Worm (Caenorhabditis elegans) whole organism, L4/young adult: ENCODE measurements around the gene B0462.4.

Experiments
- W03F9.2 ChIP-seq: fragments of 150-350 bp; optimal IDR thresholded peaks from 2 replicates; lab custom pipeline; 2014; ENCODE audit warnings: missing biosample characterization, missing genetic modification characterization
- dao-5 ChIP-seq: sonication (generic microtip); optimal IDR thresholded peaks from 2 replicates; lab custom pipeline; 2016; ENCODE audit warnings: missing genotype, missing genetic modification characterization, moderate library complexity, missing compliant biosample characterization
- him-1 ChIP-seq: sonication (generic microtip); optimal IDR thresholded peaks from 2 replicates; lab custom pipeline; 2016; ENCODE audit warnings: missing genotype, missing genetic modification reagents, missing genetic modification characterization, missing compliant biosample characterization

Gene B0462.4

DNA sequence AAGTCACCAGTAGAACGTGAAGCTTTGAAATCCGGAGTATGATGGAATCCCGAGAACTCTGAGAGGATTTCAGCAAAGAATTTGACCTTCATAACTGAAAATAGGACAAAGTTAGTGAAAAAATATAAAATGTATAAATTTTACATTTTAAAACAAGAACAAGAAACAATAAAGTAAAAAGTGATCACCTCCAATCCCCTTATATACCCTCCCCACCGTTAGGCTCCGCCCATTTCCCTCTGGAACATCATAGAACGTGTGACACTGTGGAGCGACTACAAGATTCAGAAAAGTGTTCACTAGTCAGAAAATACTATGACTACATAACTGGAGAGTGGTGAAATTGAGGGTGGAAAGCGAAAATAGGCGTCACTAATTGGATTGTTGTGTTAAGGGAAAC, at the start of gene B0462.4:
Gene B0462.4 (minus strand): TSS at position 101 of the 400 bp plus-strand sequence.
- TF ChIP-seq dao-5, result no peak
- TF ChIP-seq W03F9.2 (tag; lab: Kevin White, UChicago), result no peak
- no peak for TF ChIP-seq him-1 (tag; lab: Kevin White, UChicago)

DNA sequence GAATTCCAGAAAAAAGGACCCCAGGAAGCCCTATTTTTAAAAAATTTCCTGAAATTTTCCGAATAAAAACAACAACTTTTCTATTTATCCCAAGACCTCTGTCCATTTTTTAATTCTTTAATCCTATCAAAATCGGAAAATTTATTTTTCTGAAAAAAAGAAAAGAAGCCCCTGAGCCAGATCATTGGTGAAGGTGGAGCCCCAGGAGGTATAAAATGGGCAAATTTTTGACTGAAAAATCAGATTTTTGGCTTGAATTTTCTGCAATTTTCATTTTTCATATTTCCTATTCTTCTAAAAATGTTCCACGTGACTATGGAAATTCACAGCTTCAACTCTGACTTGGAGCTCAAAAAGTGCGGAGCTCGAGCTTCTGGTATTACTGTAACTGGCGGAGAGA, 47.8 kb upstream of the B0462.4 start, which contains the start of gene Y51A2B.8:
Gene Y51A2B.8 (plus strand): TSS at position 301 of the 400 bp plus-strand sequence.
- TF ChIP-seq W03F9.2 (tag; lab: Kevin White, UChicago), result no peak
- no peak for TF ChIP-seq dao-5
- no peak for TF ChIP-seq him-1 (tag; lab: Kevin White, UChicago)

DNA sequence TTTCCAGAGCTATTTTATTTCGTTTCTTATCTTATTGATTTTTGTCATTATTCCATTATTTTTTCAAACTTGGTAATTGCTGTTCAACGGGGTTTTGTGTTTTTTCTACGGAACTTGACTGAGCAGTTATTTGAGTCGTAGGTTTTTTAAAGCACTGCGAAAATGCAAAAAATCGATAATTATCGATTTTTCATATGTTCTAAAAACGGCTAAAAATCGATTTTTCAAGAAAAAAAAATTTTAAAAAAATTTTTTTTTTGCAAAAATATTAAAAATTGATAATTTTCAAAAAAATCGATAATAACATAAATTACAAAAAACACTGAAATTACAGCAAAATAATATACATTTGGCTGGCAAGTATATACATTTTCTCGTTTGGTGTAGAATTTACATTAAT, 44.6 kb upstream of the B0462.4 start:
- TF ChIP-seq W03F9.2 (tag; lab: Kevin White, UChicago), result no peak
- no peak for TF ChIP-seq dao-5
- no peak for TF ChIP-seq him-1 (tag; lab: Kevin White, UChicago)

DNA sequence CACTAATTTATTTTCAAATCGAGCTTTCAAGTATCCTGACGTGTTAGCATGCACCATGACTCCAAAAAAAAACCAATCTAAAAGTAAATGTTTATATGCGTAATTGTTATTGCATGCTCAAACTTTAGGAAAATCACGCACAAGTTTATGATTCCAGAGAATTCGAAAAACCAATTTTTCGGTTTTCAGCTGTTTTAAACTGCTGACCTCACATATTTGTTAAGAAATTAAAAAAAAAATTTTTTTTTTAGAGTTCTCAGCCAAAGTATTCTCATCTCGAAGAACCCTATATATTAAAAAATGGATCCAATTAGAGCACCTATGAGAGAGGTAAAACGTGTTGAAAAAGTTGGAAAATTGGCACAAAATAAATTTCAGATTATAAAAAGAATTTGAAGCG, 43.2 kb upstream of the B0462.4 start, which contains the start of gene Y51A2B.2:
Gene Y51A2B.2 (plus strand): TSS at position 301 of the 400 bp plus-strand sequence.
- TF ChIP-seq him-1 (tag; lab: Kevin White, UChicago) (no peak), W03F9.2 (tag; lab: Kevin White, UChicago) (no peak), dao-5 (no peak)

DNA sequence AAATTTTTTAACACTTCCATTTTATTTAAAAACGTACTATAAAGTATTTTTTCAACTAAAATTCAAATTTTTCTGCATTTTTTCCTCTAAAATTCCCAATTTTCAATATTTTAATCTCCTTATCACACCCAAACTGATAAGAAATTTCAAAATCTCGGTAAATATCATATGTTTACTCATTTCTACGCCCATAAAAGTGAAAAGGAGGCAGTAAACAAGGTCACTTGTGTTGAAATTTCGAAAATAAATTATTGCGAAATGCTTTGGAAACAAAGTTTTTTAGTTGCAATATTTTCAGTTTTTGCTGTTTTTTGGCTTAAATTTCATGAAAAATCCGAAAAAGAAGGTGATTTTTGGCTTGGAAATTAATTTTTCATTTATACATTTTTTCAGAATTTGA, 40.6 kb upstream of the B0462.4 start, which contains the start of gene C08E8.4:
Gene C08E8.4 (plus strand): TSS at position 268 of the 400 bp plus-strand sequence.
- no peak for TF ChIP-seq W03F9.2 (tag; lab: Kevin White, UChicago)
- no peak for TF ChIP-seq dao-5
- no peak for TF ChIP-seq him-1 (tag; lab: Kevin White, UChicago)

DNA sequence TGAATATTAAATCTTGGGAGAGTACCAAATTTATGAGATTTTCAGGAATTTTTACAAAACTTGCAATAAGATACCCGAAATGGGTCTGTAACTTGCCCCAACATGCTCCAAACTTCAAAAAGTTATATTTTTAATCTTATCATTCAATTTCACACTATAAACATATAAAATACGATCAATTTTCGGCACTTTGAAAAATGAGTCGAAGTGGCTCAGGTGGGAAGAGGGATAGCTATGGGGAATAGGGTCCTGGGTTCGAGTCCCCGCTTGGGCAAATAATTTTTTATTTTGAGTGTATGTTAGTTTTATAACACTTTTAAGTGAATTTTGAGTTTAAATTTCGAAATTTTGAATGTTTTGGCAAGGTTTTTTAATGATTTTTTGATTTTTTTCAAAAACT, 40.0 kb upstream of the B0462.4 start:
- TF ChIP-seq dao-5 (no peak), him-1 (tag; lab: Kevin White, UChicago) (no peak)

DNA sequence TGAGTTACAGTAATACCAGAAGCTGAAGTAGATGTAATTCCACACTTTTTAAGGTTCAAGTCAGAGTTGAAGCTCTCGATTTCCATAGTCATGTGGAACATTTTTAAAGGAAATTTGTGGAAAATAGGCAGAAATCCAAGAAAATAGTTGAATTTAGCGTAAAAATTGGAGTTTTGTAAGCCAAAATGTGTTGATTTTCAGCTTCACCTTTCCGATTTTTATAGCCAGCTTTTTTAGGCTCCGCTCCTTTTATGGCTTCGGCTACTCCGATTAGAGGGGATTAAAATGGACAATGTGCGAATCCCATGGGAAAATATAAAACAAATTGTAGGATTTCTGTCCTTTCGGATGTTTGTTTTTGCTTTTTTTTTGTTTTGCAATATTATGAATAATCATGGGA, 37.3 kb upstream of the B0462.4 start, which contains the start of gene C08E8.6:
Gene C08E8.6 (minus strand): TSS at position 101 of the 400 bp plus-strand sequence.
- no peak for TF ChIP-seq W03F9.2 (tag; lab: Kevin White, UChicago)
- no peak for TF ChIP-seq dao-5
- no peak for TF ChIP-seq him-1 (tag; lab: Kevin White, UChicago)

DNA sequence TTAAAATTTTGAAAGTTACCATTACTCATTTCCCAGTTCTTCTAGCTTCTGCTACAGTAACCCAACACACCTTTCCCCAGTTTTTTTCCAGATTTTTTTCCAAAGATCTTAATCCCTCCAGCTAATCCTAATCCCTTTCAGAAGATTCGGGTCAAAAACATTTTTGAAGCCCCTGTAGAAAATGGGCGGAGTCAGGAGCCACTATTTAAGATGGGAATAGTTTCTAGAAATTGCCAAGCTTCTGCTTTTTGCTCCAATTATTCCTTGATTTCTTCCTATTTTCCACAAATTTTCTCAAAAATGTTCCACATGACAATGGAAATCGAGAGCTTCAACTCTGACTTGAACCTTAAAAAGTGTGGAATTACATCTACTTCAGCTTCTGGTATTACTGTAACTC, 33.6 kb upstream of the B0462.4 start, which contains the start of gene C08E8.9:
Gene C08E8.9 (plus strand): TSS at position 301 of the 400 bp plus-strand sequence.
- no peak for TF ChIP-seq W03F9.2 (tag; lab: Kevin White, UChicago)
- no peak for TF ChIP-seq him-1 (tag; lab: Kevin White, UChicago)

DNA sequence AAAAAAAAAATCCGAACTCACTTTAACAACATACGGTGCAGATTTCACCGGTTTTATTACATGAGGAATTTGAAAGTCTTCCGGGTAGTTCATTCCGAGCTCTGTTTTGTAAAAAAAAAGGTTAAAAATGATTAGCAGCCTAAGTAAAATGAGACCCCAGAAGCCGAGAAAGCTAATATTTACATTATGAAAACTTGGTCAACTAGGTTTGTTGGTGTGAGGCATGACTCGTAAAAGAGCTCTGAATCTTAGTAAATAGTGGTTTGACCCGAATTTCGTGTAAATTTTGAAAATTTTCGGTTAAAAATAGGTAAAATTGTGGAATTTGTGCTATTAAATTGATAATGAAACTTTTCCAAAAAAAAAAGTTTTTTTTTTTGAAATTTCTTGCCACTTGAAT, 31.4 kb upstream of the B0462.4 start, which contains the start of gene C08E8.1:
Gene C08E8.1 (minus strand): TSS at position 101 of the 400 bp plus-strand sequence.
- no peak for TF ChIP-seq W03F9.2 (tag; lab: Kevin White, UChicago)
- no peak for TF ChIP-seq dao-5
- TF ChIP-seq him-1 (tag; lab: Kevin White, UChicago), result no peak

DNA sequence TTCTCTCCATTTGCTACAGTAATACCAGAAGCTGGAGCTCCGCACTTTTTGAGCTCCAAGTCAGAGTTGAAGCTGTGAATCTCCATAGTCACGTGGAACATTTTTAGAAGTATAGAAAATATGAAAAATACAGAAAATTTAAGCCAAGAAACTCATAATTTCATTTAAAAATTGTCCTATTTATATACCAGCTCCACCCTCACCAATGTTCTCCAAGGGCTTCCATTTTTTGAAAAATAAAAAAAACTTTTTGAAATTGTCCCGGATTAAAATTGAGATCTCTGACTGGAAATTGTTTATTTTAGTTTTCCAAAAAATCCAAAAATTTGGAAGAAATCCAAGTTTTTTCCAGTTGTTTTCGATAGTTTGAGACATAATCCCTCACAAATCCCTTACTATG, 28.9 kb upstream of the B0462.4 start, which contains the start of gene C08E8.5:
Gene C08E8.5 (minus strand): TSS at position 101 of the 400 bp plus-strand sequence.
- TF ChIP-seq W03F9.2 (tag; lab: Kevin White, UChicago) (no peak), dao-5 (no peak), him-1 (tag; lab: Kevin White, UChicago) (no peak)

DNA sequence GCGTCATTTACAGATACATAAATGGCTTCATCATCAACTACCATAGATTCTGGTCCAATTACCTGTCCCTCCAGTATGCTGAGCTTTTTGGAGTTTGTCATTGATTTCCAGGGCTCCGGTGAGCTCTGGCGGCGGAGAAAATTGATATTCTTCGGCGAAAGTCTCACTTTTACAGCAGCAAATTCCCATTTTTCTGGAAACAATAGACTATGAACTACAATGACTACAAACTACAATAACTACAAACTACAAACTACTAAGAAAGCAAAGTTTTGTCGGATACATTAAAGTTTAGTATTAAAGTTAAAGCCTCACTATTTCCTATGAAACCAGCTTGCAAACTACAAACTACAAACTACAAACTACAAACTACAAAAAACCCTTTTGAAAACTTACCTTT, 24.8 kb upstream of the B0462.4 start, which contains the start of gene C08E8.2:
Gene C08E8.2 (minus strand): TSS at position 101 of the 400 bp plus-strand sequence.
- TF ChIP-seq him-1 (tag; lab: Kevin White, UChicago) (no peak), dao-5 (no peak), W03F9.2 (tag; lab: Kevin White, UChicago) (no peak)

DNA sequence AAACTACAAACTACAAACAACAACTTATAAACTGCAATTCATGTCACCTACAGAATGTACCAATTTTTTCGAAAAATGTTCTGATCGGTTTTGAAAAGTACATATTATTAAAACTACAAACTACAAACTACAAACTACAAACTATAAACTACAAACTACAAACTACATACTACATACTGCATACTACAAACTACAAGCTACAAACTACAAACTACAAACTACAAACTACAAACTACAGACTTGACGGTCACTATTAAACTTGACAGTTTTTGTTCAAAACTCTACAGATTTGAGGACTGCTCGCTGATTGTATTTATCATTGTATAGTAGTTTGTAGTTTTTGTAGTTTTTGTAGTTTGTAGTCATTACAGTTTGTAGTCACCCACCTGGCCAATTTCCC, 23.3 kb upstream of the B0462.4 start:
- no peak for TF ChIP-seq dao-5
- no peak for TF ChIP-seq him-1 (tag; lab: Kevin White, UChicago)
- no peak for TF ChIP-seq W03F9.2 (tag; lab: Kevin White, UChicago)

DNA sequence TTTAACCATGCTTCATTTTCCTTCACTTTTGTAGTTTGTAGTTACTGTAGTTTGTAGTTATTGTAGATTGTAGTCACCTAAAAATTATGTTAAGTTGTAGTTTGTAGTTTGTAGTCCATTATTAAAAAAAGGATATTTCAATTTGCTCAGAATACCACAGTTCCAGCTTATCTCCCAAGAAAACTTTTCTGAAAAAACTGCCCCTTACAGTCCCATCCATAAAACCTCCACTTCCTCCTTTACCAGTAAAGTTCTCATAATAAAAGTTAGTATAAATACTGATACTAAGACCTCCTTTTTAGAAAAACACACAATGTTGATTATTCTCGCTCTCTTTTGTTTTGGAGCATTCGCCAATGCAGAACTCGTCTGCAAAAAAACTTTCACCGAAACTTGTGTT, 19.7 kb upstream of the B0462.4 start, which contains the start of gene C08E8.11:
Gene C08E8.11 (plus strand): TSS at position 301 of the 400 bp plus-strand sequence.
- TF ChIP-seq dao-5 (no peak), W03F9.2 (tag; lab: Kevin White, UChicago) (no peak)

DNA sequence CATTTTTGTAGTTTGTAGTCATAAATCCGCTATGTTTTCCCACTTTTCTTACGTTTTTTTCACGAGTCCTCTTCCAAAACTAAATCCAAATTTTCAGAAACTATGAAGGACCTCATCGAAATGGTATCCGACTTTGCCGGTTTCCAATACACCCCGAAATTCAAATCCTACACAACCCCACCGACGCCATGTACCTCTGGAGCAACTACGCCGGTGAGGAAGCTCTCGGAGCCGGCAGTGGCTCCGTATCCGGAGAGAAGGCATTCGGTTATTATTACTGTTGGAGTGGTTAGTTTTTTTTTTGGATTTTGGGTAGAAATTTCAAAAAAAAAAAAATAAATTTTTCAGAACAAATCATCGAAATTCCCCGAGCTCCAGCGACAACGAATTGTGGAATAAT, 19.1 kb upstream of the B0462.4 start, which contains the start of gene C08E8.3:
Gene C08E8.3 (plus strand): TSS at position 84 of the 400 bp plus-strand sequence.
- no peak for TF ChIP-seq dao-5
- no peak for TF ChIP-seq him-1 (tag; lab: Kevin White, UChicago)
- no peak for TF ChIP-seq W03F9.2 (tag; lab: Kevin White, UChicago)

DNA sequence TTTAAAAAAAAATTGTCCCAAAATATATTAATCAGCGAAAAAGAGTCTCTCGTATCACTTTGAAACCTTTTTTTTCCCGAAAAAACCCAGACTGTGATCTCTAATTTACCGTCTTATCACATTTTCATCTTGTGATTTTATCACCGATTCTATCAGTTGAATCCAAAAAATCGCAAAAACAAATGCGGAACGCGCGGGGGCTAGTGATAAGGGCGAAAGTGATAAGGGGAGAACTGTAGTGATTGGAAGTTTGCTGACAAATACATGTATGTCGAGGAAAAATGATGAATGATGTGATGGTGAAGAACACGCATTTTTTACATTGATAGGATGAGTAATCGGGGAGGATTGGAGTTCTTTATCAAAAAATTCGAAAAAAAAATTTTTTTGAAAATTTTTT, 15.1 kb upstream of the B0462.4 start:
- TF ChIP-seq dao-5 (no peak), him-1 (tag; lab: Kevin White, UChicago) (no peak), W03F9.2 (tag; lab: Kevin White, UChicago) (peak; percentile 7)
